In genomic region chr2L:8894224-8894623, dm6 we compare ENCODE assay signal across 2 fruit fly cellular contexts.
TF ChIP-seq lines count a peak whose summit lies in the region.

No protein-coding gene starts in this region.

TF ChIP-seq in whole organism, embryonic, 481 proteins besides CTCF, POLR2A, EP300 and RAD21 (continued from another document and continues in another):
- no peak for TF ChIP-seq CG17912 (GFP tag; optimal IDR thresholded peaks at IDR 0.05; lab: Kevin White, UChicago)
- peak; percentile 75 for TF ChIP-seq CG31224 (GFP tag; IDR thresholded peaks at IDR 0.05; lab: Robert Waterston, UW)
- peak; percentile 63 for TF ChIP-seq CG7839 (tag; optimal IDR thresholded peaks at IDR 0.05; lab: Kevin White, UChicago)
- no peak for TF ChIP-seq CG7963 (GFP tag; IDR thresholded peaks at IDR 0.05; lab: Robert Waterston, UW; ENCODE audit: partially characterized antibody)
- TF ChIP-seq CG17361 (GFP tag; IDR thresholded peaks at IDR 0.05; lab: Robert Waterston, UW), result 0 out of 3 replicates have a peak, but pooled peaks have one; percentile 33
- peak; percentile 28; the same call in 1 of the 2 replicates for TF ChIP-seq CG32772 (GFP tag; IDR thresholded peaks at IDR 0.05; lab: Robert Waterston, UW)
- TF ChIP-seq scrt (GFP tag; optimal IDR thresholded peaks at IDR 0.05; lab: Kevin White, UChicago), result peak; percentile 51
- TF ChIP-seq cas (GFP tag; IDR thresholded peaks at IDR 0.05; lab: Robert Waterston, UW), result 0 out of 2 replicates have a peak, but pooled peaks have one; percentile 45
- peak; percentile 56; the same call in 1 of the 2 replicates for TF ChIP-seq Ada2b (GFP tag; IDR thresholded peaks at IDR 0.05; lab: Robert Waterston, UW)
- peak; percentile 55; the same call in 1 of the 2 replicates for TF ChIP-seq CG11085 (GFP tag; IDR thresholded peaks at IDR 0.05; lab: Robert Waterston, UW)
- TF ChIP-seq CG11456 (GFP tag; IDR thresholded peaks at IDR 0.05; lab: Robert Waterston, UW), result peak; percentile 83
- 0 out of 2 replicates have a peak, but pooled peaks have one; percentile 34 for TF ChIP-seq Taf1 (GFP tag; IDR thresholded peaks at IDR 0.05; lab: Robert Waterston, UW)
- peak; percentile 38 for TF ChIP-seq sug (tag; optimal IDR thresholded peaks at IDR 0.05; lab: Kevin White, UChicago)
- TF ChIP-seq HHEX (GFP tag; optimal IDR thresholded peaks at IDR 0.05; lab: Kevin White, UChicago), result peak; percentile 19
- peak; percentile 69 for TF ChIP-seq Meics (GFP tag; optimal IDR thresholded peaks at IDR 0.05; lab: Kevin White, UChicago)
- TF ChIP-seq ttk (GFP tag; IDR thresholded peaks at IDR 0.05; lab: Robert Waterston, UW), result no peak
- TF ChIP-seq CG11695 (GFP tag; IDR thresholded peaks at IDR 0.05; lab: Robert Waterston, UW), result peak; percentile 68; the same call in 2 of the 3 replicates
- peak; percentile 38; the same call in 1 of the 2 replicates for TF ChIP-seq Rx (GFP tag; IDR thresholded peaks at IDR 0.05; lab: Robert Waterston, UW)
- TF ChIP-seq Pdp1 (GFP tag; optimal IDR thresholded peaks at IDR 0.05; lab: Kevin White, UChicago), result peak; percentile 21 to 53
- peak; percentile 49 for TF ChIP-seq Antp (GFP tag; optimal IDR thresholded peaks at IDR 0.05; lab: Kevin White, UChicago)
- peak; percentile 22 for TF ChIP-seq unpg (GFP tag; optimal IDR thresholded peaks at IDR 0.05; lab: Kevin White, UChicago)
- peak; percentile 72 for TF ChIP-seq lab (GFP tag; optimal IDR thresholded peaks at IDR 0.05; lab: Kevin White, UChicago)
- TF ChIP-seq so (GFP tag; IDR thresholded peaks at IDR 0.05; lab: Robert Waterston, UW), result no peak
- no peak for TF ChIP-seq grn (GFP tag; optimal IDR thresholded peaks at IDR 0.05; lab: Kevin White, UChicago)
- TF ChIP-seq pan (optimal IDR thresholded peaks at IDR 0.05; lab: Kevin White, UChicago), result no peak
- TF ChIP-seq pan (GFP tag; optimal IDR thresholded peaks at IDR 0.05 in 1 of 2, IDR thresholded peaks at IDR 0.05 in 1 of 2), result peak in 1 of 2 experiments; percentile 56
- no peak for TF ChIP-seq trem (tag; optimal IDR thresholded peaks at IDR 0.05; lab: Kevin White, UChicago)
- TF ChIP-seq CG32767 (GFP tag; IDR thresholded peaks at IDR 0.05; lab: Robert Waterston, UW), result no peak
- peak; percentile 51; the same call in 1 of the 2 replicates for TF ChIP-seq gsb (GFP tag; IDR thresholded peaks at IDR 0.05; lab: Robert Waterston, UW)
- TF ChIP-seq GATAe (GFP tag; conservative IDR thresholded peaks at IDR 0.05; lab: Robert Waterston, UW), result no peak
- TF ChIP-seq nom (GFP tag; optimal IDR thresholded peaks at IDR 0.05; lab: Kevin White, UChicago), result no peak
- peak; percentile 65 for TF ChIP-seq gro (GFP tag; optimal IDR thresholded peaks at IDR 0.05; lab: Kevin White, UChicago)
- peak; percentile 68 for TF ChIP-seq CG3281 (GFP tag; optimal IDR thresholded peaks at IDR 0.05; lab: Kevin White, UChicago)
- TF ChIP-seq CG10147 (GFP tag; optimal IDR thresholded peaks at IDR 0.05; lab: Kevin White, UChicago), result peak; percentile 61
- TF ChIP-seq Aef1 (GFP tag; IDR thresholded peaks at IDR 0.05; lab: Robert Waterston, UW), result peak; percentile 55; the same call in 1 of the 3 replicates
- peak; percentile 27 for TF ChIP-seq CoRest (tag; optimal IDR thresholded peaks at IDR 0.05; lab: Kevin White, UChicago)
- no peak for TF ChIP-seq ap (GFP tag; IDR thresholded peaks at IDR 0.05; lab: Robert Waterston, UW)
- TF ChIP-seq Ets65A (GFP tag; lab: Kevin White, UChicago), result peak; percentile 39
- peak; percentile 61; the same call in 1 of the 2 replicates for TF ChIP-seq ranshi (GFP tag; IDR thresholded peaks at IDR 0.05; lab: Robert Waterston, UW)
- TF ChIP-seq CG9932 (GFP tag; IDR thresholded peaks at IDR 0.05; lab: Robert Waterston, UW), result peak; percentile 86
- TF ChIP-seq CG12155 (GFP tag; optimal IDR thresholded peaks at IDR 0.05; lab: Kevin White, UChicago), result peak; percentile 21
- TF ChIP-seq CG18599 (GFP tag; optimal IDR thresholded peaks at IDR 0.05; lab: Kevin White, UChicago), result peak; percentile 58
- peak; percentile 32; the same call in 1 of the 2 replicates for TF ChIP-seq stc (GFP tag; IDR thresholded peaks at IDR 0.05; lab: Robert Waterston, UW)
- peak; percentile 2 for TF ChIP-seq sd (tag; optimal IDR thresholded peaks at IDR 0.05; lab: Kevin White, UChicago)
- peak; percentile 79 for TF ChIP-seq CG13894 (tag; optimal IDR thresholded peaks at IDR 0.05; lab: Kevin White, UChicago)
- TF ChIP-seq CG12071 (GFP tag; optimal IDR thresholded peaks at IDR 0.05; lab: Kevin White, UChicago), result peak; percentile 33
- TF ChIP-seq grau (tag; optimal IDR thresholded peaks at IDR 0.05; lab: Kevin White, UChicago), result peak; percentile 53
- no peak for TF ChIP-seq usp (GFP tag; optimal IDR thresholded peaks at IDR 0.05; lab: Kevin White, UChicago)
- no peak for TF ChIP-seq prd (optimal IDR thresholded peaks at IDR 0.05; lab: Kevin White, UChicago)
- TF ChIP-seq prd (GFP tag; IDR thresholded peaks at IDR 0.05; lab: Robert Waterston, UW), result peak; percentile 62; the same call in 2 of the 3 replicates
- TF ChIP-seq her (GFP tag; optimal IDR thresholded peaks at IDR 0.05; lab: Kevin White, UChicago), result peak; percentile 20
- peak; percentile 21 for TF ChIP-seq Dek (tag; optimal IDR thresholded peaks at IDR 0.05; lab: Kevin White, UChicago)
- TF ChIP-seq D19B (GFP tag; optimal IDR thresholded peaks at IDR 0.05; lab: Kevin White, UChicago), result peak; percentile 32
- peak; percentile 36; the same call in 1 of the 2 replicates for TF ChIP-seq CG17612 (GFP tag; IDR thresholded peaks at IDR 0.05; lab: Robert Waterston, UW)
- TF ChIP-seq CG16863 (GFP tag; optimal IDR thresholded peaks at IDR 0.05; lab: Kevin White, UChicago), result no peak
- TF ChIP-seq dysf (GFP tag; IDR thresholded peaks at IDR 0.05; lab: Robert Waterston, UW), result peak; percentile 61; the same call in 2 of the 3 replicates
- no peak for TF ChIP-seq CG1832 (GFP tag; optimal IDR thresholded peaks at IDR 0.05; lab: Kevin White, UChicago)
- TF ChIP-seq schlank (tag; optimal IDR thresholded peaks at IDR 0.05; lab: Kevin White, UChicago), result peak; percentile 34
- TF ChIP-seq CG14441 (GFP tag; IDR thresholded peaks at IDR 0.05; lab: Robert Waterston, UW), result peak; percentile 70
- peak; percentile 76 for TF ChIP-seq CG16779 (GFP tag; IDR thresholded peaks at IDR 0.05; lab: Robert Waterston, UW)
- TF ChIP-seq CG30403 (GFP tag; optimal IDR thresholded peaks at IDR 0.05; lab: Kevin White, UChicago), result peak; percentile 28
- no peak for TF ChIP-seq CG4404 (GFP tag; IDR thresholded peaks at IDR 0.05; lab: Robert Waterston, UW)
- TF ChIP-seq Mes4 (GFP tag; optimal IDR thresholded peaks at IDR 0.05; lab: Kevin White, UChicago), result no peak
- TF ChIP-seq CG12659 (GFP tag; optimal IDR thresholded peaks at IDR 0.05; lab: Kevin White, UChicago), result peak; percentile 32

TF ChIP-seq in whole organism, prepupa, 60 proteins besides CTCF, POLR2A, EP300 and RAD21 (continued from another document):
- no peak for TF ChIP-seq Hr39 (GFP tag; optimal IDR thresholded peaks at IDR 0.05; lab: Kevin White, UChicago)
- no peak for TF ChIP-seq Gug (GFP tag; IDR thresholded peaks at IDR 0.05; lab: Robert Waterston, UW)
- TF ChIP-seq Eip78C (GFP tag; lab: Kevin White, UChicago), result peak; percentile 12
- TF ChIP-seq CG9139 (GFP tag; optimal IDR thresholded peaks at IDR 0.05; lab: Kevin White, UChicago), result no peak
- TF ChIP-seq OdsH (GFP tag; optimal IDR thresholded peaks at IDR 0.05; lab: Kevin White, UChicago), result no peak
- TF ChIP-seq CG6808 (GFP tag; optimal IDR thresholded peaks at IDR 0.05; lab: Kevin White, UChicago), result no peak
- no peak for TF ChIP-seq Sox102F (GFP tag; optimal IDR thresholded peaks at IDR 0.05; lab: Kevin White, UChicago)
- no peak for TF ChIP-seq Lpt (GFP tag; optimal IDR thresholded peaks at IDR 0.05; lab: Kevin White, UChicago)
